Worm (Caenorhabditis elegans) whole organism, L4 larva: ENCODE results near the gene lips-1.

Experiments
- F10B5.3 ChIP-seq: sonication (generic microtip); optimal IDR thresholded peaks from 2 replicates; lab custom pipeline; 2016; ENCODE audit warnings: mild to moderate bottlenecking, missing genetic modification characterization, missing compliant biosample characterization
- F37D6.2 ChIP-seq: sonication (generic microtip); optimal IDR thresholded peaks from 2 replicates; lab custom pipeline; 2016; ENCODE audit warnings: mild to moderate bottlenecking, missing genetic modification characterization, missing compliant biosample characterization
- T26A8.4 ChIP-seq: fragments of 200-800 bp; sonication (Bioruptor generic); IDR thresholded peaks from 2 replicates; pipeline ENCODE4 v1.3.6; 2022; ENCODE audit warnings: missing genetic modification characterization, missing compliant biosample characterization
- ZK337.2 ChIP-seq: fragments of 200-800 bp; sonication (Bioruptor generic); IDR thresholded peaks from 2 replicates; pipeline ENCODE4 v1.3.6; 2022; ENCODE audit warnings: missing genetic modification reagents, missing genetic modification characterization, missing compliant biosample characterization
- ceh-32 ChIP-seq: sonication (generic microtip); optimal IDR thresholded peaks from 2 replicates; lab custom pipeline; 2016; ENCODE audit warnings: mild to moderate bottlenecking, missing genetic modification characterization, missing compliant biosample characterization; ENCODE audit not compliant: poor library complexity
- daf-12 ChIP-seq: fragments of 150-350 bp; optimal IDR thresholded peaks from 2 replicates; lab custom pipeline; 2014; ENCODE audit warnings: missing biosample characterization, missing genetic modification reagents, missing genetic modification characterization
- daf-16 ChIP-seq, 3 experiments: sonication (generic microtip); optimal IDR thresholded peaks; 2 replicates each; lab custom pipeline; 2016 to 2017; ENCODE audit warnings: missing genetic modification characterization in 3 of 3, missing genetic modification reagents in 3 of 3, mild to moderate bottlenecking in 2 of 3, missing compliant biosample characterization in 2 of 3, missing biosample characterization in 1 of 3, moderate library complexity in 1 of 3
- daf-8 ChIP-seq: fragments of 200-800 bp; sonication (Bioruptor generic); IDR thresholded peaks from 2 replicates; pipeline ENCODE4 v1.3.6; 2022; ENCODE audit warnings: missing genetic modification characterization, missing compliant biosample characterization
- egl-43 ChIP-seq: fragments of 200-800 bp; sonication (Bioruptor generic); IDR thresholded peaks from 2 replicates; pipeline ENCODE4 v1.3.6; 2022; ENCODE audit warnings: missing genetic modification reagents, missing genetic modification characterization, missing compliant biosample characterization
- fkh-10 ChIP-seq: fragments of 150-350 bp; optimal IDR thresholded peaks from 2 replicates; lab custom pipeline; 2014; ENCODE audit warnings: missing biosample characterization, missing genetic modification reagents, missing genetic modification characterization
- hif-1 ChIP-seq, 2 experiments: sonication (generic microtip); optimal IDR thresholded peaks; 2 replicates each; lab custom pipeline; 2016 to 2017; ENCODE audit warnings: missing compliant biosample characterization in 2 of 2, missing genetic modification characterization in 2 of 2, missing genetic modification reagents in 2 of 2, missing genotype in 2 of 2, mild to moderate bottlenecking in 1 of 2
- hlh-30 ChIP-seq: sonication (generic microtip); optimal IDR thresholded peaks from 2 replicates; lab custom pipeline; 2017; ENCODE audit warnings: antibody characterized with exemption, mild to moderate bottlenecking, missing genetic modification characterization, missing compliant biosample characterization; ENCODE audit not compliant: insufficient read depth
- hmg-1.1 ChIP-seq: fragments of 200-800 bp; sonication (Bioruptor generic); IDR thresholded peaks from 2 replicates; pipeline ENCODE4 v1.3.6; 2022; ENCODE audit warnings: missing genetic modification reagents, missing genetic modification characterization, missing compliant biosample characterization
- lim-7 ChIP-seq: fragments of 200-800 bp; sonication (Bioruptor generic); IDR thresholded peaks from 2 replicates; pipeline ENCODE4 v1.3.6; 2022; ENCODE audit warnings: missing genetic modification characterization, missing compliant biosample characterization
- lin-15B ChIP-seq: fragments of 150-350 bp; sonication (generic microtip); optimal IDR thresholded peaks from 3 replicates; lab custom pipeline; 2014; ENCODE audit warnings: missing biosample characterization, missing genetic modification characterization
- lin-38 ChIP-seq: fragments of 200-800 bp; sonication (Bioruptor generic); IDR thresholded peaks from 2 replicates; pipeline ENCODE4 v1.3.6; 2022; ENCODE audit warnings: missing genetic modification reagents, missing genetic modification characterization, missing compliant biosample characterization
- madf-9 ChIP-seq: fragments of 200-800 bp; sonication (Bioruptor generic); conservative IDR thresholded peaks from 2 replicates; pipeline ENCODE4 v1.3.6; 2022; ENCODE audit warnings: missing genetic modification reagents, missing genetic modification characterization, missing compliant biosample characterization
- mdl-1 ChIP-seq, 2 experiments: fragments of 150-350 bp in 1 of 2; sonication (generic microtip) in 1 of 2; optimal IDR thresholded peaks; 2 replicates each; lab custom pipeline; 2014 to 2017; ENCODE audit warnings: missing biosample characterization in 2 of 2, missing genetic modification characterization in 2 of 2
- mep-1 ChIP-seq: fragments of 150-350 bp; sonication (generic microtip); optimal IDR thresholded peaks from 3 replicates; lab custom pipeline; 2014; ENCODE audit warnings: missing biosample characterization, missing genetic modification characterization
- mes-2 ChIP-seq: sonication (generic microtip); optimal IDR thresholded peaks from 2 replicates; lab custom pipeline; 2016; ENCODE audit warnings: missing genotype, mild to moderate bottlenecking, missing genetic modification characterization, missing compliant biosample characterization; ENCODE audit not compliant: poor library complexity, severe bottlenecking
- mxl-3 ChIP-seq: fragments of 200-800 bp; sonication (Bioruptor generic); optimal IDR thresholded peaks from 2 replicates; lab custom pipeline; 2018; ENCODE audit warnings: mild to moderate bottlenecking, missing genetic modification characterization, missing compliant biosample characterization
- nhr-10 ChIP-seq: fragments of 150-350 bp; optimal IDR thresholded peaks from 2 replicates; lab custom pipeline; 2014; ENCODE audit warnings: missing biosample characterization, missing genetic modification characterization
- nhr-11 ChIP-seq: fragments of 150-350 bp; optimal IDR thresholded peaks from 2 replicates; lab custom pipeline; 2014; ENCODE audit warnings: missing biosample characterization, missing genetic modification characterization
- nhr-25 ChIP-seq: sonication (generic microtip); optimal IDR thresholded peaks from 2 replicates; lab custom pipeline; 2017; ENCODE audit warnings: missing genetic modification characterization, mild to moderate bottlenecking, missing compliant biosample characterization, antibody characterized with exemption, moderate library complexity, borderline replicate concordance; ENCODE audit not compliant: insufficient read depth
- nhr-28 ChIP-seq: fragments of 150-350 bp; optimal IDR thresholded peaks from 2 replicates; lab custom pipeline; 2014; ENCODE audit warnings: missing biosample characterization, missing genetic modification characterization
- nhr-41 ChIP-seq: fragments of 200-800 bp; sonication (Bioruptor generic); IDR thresholded peaks from 2 replicates; pipeline ENCODE4 v1.3.6; 2022; ENCODE audit warnings: missing genetic modification reagents, missing genetic modification characterization, missing compliant biosample characterization
- nhr-42 ChIP-seq: fragments of 200-800 bp; sonication (Bioruptor generic); IDR thresholded peaks from 2 replicates; pipeline ENCODE4 v1.3.6; 2022; ENCODE audit warnings: missing genetic modification characterization, missing compliant biosample characterization
- nhr-48 ChIP-seq: sonication (generic microtip); optimal IDR thresholded peaks from 2 replicates; lab custom pipeline; 2016; ENCODE audit warnings: mild to moderate bottlenecking, missing genetic modification characterization, missing compliant biosample characterization
- nhr-6 ChIP-seq: fragments of 150-350 bp; optimal IDR thresholded peaks from 2 replicates; lab custom pipeline; 2014; ENCODE audit warnings: missing biosample characterization, missing genetic modification characterization
- nhr-77 ChIP-seq: fragments of 150-350 bp; optimal IDR thresholded peaks from 2 replicates; lab custom pipeline; 2014; ENCODE audit warnings: missing biosample characterization, missing genetic modification characterization
- php-3 ChIP-seq: fragments of 200-800 bp; sonication (Bioruptor generic); IDR thresholded peaks from 2 replicates; pipeline ENCODE4 v1.3.6; 2022; ENCODE audit warnings: missing genetic modification reagents, missing genetic modification characterization, missing compliant biosample characterization
- skn-1 ChIP-seq: fragments of 150-350 bp; optimal IDR thresholded peaks from 2 replicates; lab custom pipeline; 2014; ENCODE audit warnings: missing biosample characterization, missing genetic modification characterization
- tra-1 ChIP-seq: fragments of 200-800 bp; sonication (Bioruptor generic); IDR thresholded peaks from 2 replicates; pipeline ENCODE4 v1.3.6; 2022; ENCODE audit warnings: missing genetic modification reagents, missing genetic modification characterization, missing compliant biosample characterization
- zag-1 ChIP-seq: fragments of 150-350 bp; optimal IDR thresholded peaks from 2 replicates; lab custom pipeline; 2014; ENCODE audit warnings: missing biosample characterization, missing genetic modification characterization
- zfp-2 ChIP-seq: sonication (generic microtip); optimal IDR thresholded peaks from 2 replicates; lab custom pipeline; 2016; ENCODE audit warnings: mild to moderate bottlenecking, missing genetic modification characterization, missing compliant biosample characterization
- zip-11 ChIP-seq: fragments of 200-800 bp; sonication (Bioruptor generic); IDR thresholded peaks from 2 replicates; pipeline ENCODE4 v1.3.6; 2022; ENCODE audit warnings: missing genetic modification characterization, missing compliant biosample characterization
- ztf-11 ChIP-seq: fragments of 150-350 bp; optimal IDR thresholded peaks from 2 replicates; lab custom pipeline; 2014; ENCODE audit warnings: missing biosample characterization, missing genetic modification characterization

lips-1 gene

ce11 chrX:12480447-12480998, 12.0 kb upstream of the lips-1 start, which contains the start of gene atf-6 (continued):
- TF ChIP-seq daf-12 (tag; lab: Kevin White, UChicago) (no peak), egl-43 (GFP tag; lab: Robert Waterston, UW) (peak; percentile 89), mxl-3 (GFP tag; lab: Kevin White, UChicago) (peak; percentile 77), zfp-2 (tag; lab: Kevin White, UChicago) (peak; percentile 17), lin-15B (tag; lab: Kevin White, UChicago) (no peak), nhr-25 (tag; lab: Kevin White, UChicago) (peak; percentile 93), nhr-10 (tag; lab: Kevin White, UChicago) (no peak), ZK337.2 (0 out of 2 replicates have a peak, but pooled peaks have one; percentile 41), zag-1 (tag; lab: Kevin White, UChicago) (no peak), lim-7 (GFP tag; lab: Robert Waterston, UW) (0 out of 2 replicates have a peak, but pooled peaks have one; percentile 51), nhr-28 (tag; lab: Kevin White, UChicago) (peak; percentile 85), skn-1 (tag; lab: Kevin White, UChicago) (no peak), nhr-42 (GFP tag; lab: Robert Waterston, UW) (peak; percentile 83; the same call in 1 of the 2 replicates), ztf-11 (no peak), daf-8 (GFP tag; lab: Robert Waterston, UW) (no peak), hlh-30 (peak; percentile 85), fkh-10 (GFP tag; lab: Kevin White, UChicago) (peak; percentile 48), hmg-1.1 (GFP tag; lab: Robert Waterston, UW) (peak; percentile 95), T26A8.4 (peak; percentile 48; the same call in 1 of the 2 replicates), tra-1 (GFP tag; lab: Robert Waterston, UW) (peak; percentile 15; the same call in 1 of the 2 replicates), lin-38 (GFP tag; lab: Robert Waterston, UW) (peak; percentile 94), mes-2 (tag; lab: Kevin White, UChicago) (peak; percentile 85), nhr-41 (GFP tag; lab: Robert Waterston, UW) (peak; percentile 73; the same call in 1 of the 2 replicates), nhr-48 (tag; lab: Kevin White, UChicago) (peak; percentile 56), mep-1 (tag; lab: Kevin White, UChicago) (peak; percentile 95), F37D6.2 (peak; percentile 73), hif-1 (tag; optimal IDR thresholded peaks at IDR 0.05; lab: Kevin White, UChicago) (peak in 1 of 2 experiments; percentile 79), nhr-6 (peak; percentile 83), madf-9 (0 out of 2 replicates have a peak, but pooled peaks have one; percentile 33), F10B5.3 (tag; lab: Kevin White, UChicago) (no peak), zip-11 (no peak), nhr-77 (peak; percentile 59), php-3 (no peak), nhr-11 (tag; lab: Kevin White, UChicago) (peak; percentile 69), daf-16 (GFP tag; optimal IDR thresholded peaks at IDR 0.05; lab: Kevin White, UChicago) (no peak), daf-16 (tag; optimal IDR thresholded peaks at IDR 0.05; lab: Kevin White, UChicago) (peak; percentile 74)

- TF ChIP-seq nhr-11 (tag; lab: Kevin White, UChicago), result no peak
- TF ChIP-seq ceh-32 (tag; lab: Kevin White, UChicago), result no peak
- TF ChIP-seq egl-43 (GFP tag; lab: Robert Waterston, UW), result no peak
- TF ChIP-seq mdl-1 (tag; optimal IDR thresholded peaks at IDR 0.05; lab: Kevin White, UChicago), result no peak
- no peak for TF ChIP-seq daf-12 (tag; lab: Kevin White, UChicago)
- no peak for TF ChIP-seq mxl-3 (GFP tag; lab: Kevin White, UChicago)
- TF ChIP-seq, all 104 proteins: peak for 0
Measured at ce11 chrX:12484078-12484477, 8.5 kb upstream of the lips-1 start.
